Worm (Caenorhabditis elegans) whole organism, L4 larva: Measurements from ENCODE around the gene ZK1248.20.

ENCODE experiments used
- F44E2.7 ChIP-seq: fragments of 200-800 bp; sonication (Bioruptor generic); IDR thresholded peaks from 2 replicates; pipeline ENCODE4 v2.1.2; 2022; ENCODE audit warnings: missing genetic modification characterization, missing compliant biosample characterization
- Y5F2A.4 ChIP-seq: fragments of 200-800 bp; sonication (Bioruptor generic); optimal IDR thresholded peaks from 2 replicates; lab custom pipeline; 2018; ENCODE audit warnings: mild to moderate bottlenecking, missing genetic modification characterization, missing compliant biosample characterization
- ZK337.2 ChIP-seq: fragments of 200-800 bp; sonication (Bioruptor generic); IDR thresholded peaks from 2 replicates; pipeline ENCODE4 v1.3.6; 2022; ENCODE audit warnings: missing genetic modification reagents, missing genetic modification characterization, missing compliant biosample characterization
- arid-1 ChIP-seq: fragments of 200-800 bp; sonication (Bioruptor generic); conservative IDR thresholded peaks from 2 replicates; pipeline ENCODE4 v1.3.6; 2022; ENCODE audit warnings: missing genetic modification reagents, missing genetic modification characterization, missing compliant biosample characterization
- ceh-20 ChIP-seq: fragments of 200-800 bp; sonication (Bioruptor generic); IDR thresholded peaks from 2 replicates; pipeline ENCODE4 v1.3.6; 2022; ENCODE audit warnings: missing genetic modification reagents, missing genetic modification characterization, missing compliant biosample characterization
- ceh-32 ChIP-seq: sonication (generic microtip); optimal IDR thresholded peaks from 2 replicates; lab custom pipeline; 2016; ENCODE audit warnings: mild to moderate bottlenecking, missing genetic modification characterization, missing compliant biosample characterization; ENCODE audit not compliant: poor library complexity
- ctbp-1 ChIP-seq: fragments of 200-800 bp; sonication (Bioruptor generic); IDR thresholded peaks from 2 replicates; pipeline ENCODE4 v1.3.6; 2022; ENCODE audit warnings: missing genetic modification reagents, missing genetic modification characterization, missing compliant biosample characterization
- daf-12 ChIP-seq: fragments of 150-350 bp; optimal IDR thresholded peaks from 2 replicates; lab custom pipeline; 2014; ENCODE audit warnings: missing biosample characterization, missing genetic modification reagents, missing genetic modification characterization
- daf-8 ChIP-seq: fragments of 200-800 bp; sonication (Bioruptor generic); IDR thresholded peaks from 2 replicates; pipeline ENCODE4 v1.3.6; 2022; ENCODE audit warnings: missing genetic modification characterization, missing compliant biosample characterization
- dmd-6 ChIP-seq: fragments of 200-800 bp; sonication (Bioruptor generic); IDR thresholded peaks from 2 replicates; pipeline ENCODE4 v1.3.6; 2022; ENCODE audit warnings: missing genetic modification reagents, missing genetic modification characterization, missing compliant biosample characterization
- dpl-1 ChIP-seq: fragments of 150-350 bp; optimal IDR thresholded peaks from 2 replicates; lab custom pipeline; 2014; ENCODE audit warnings: missing biosample characterization, missing genetic modification reagents, missing genetic modification characterization
- dve-1 ChIP-seq: sonication (generic microtip); optimal IDR thresholded peaks from 2 replicates; lab custom pipeline; 2017; ENCODE audit warnings: antibody characterized with exemption, mild to moderate bottlenecking, missing genetic modification characterization, missing compliant biosample characterization; ENCODE audit not compliant: insufficient read depth
- egl-27 ChIP-seq: sonication (generic microtip); optimal IDR thresholded peaks from 3 replicates; lab custom pipeline; 2017; ENCODE audit warnings: missing biosample characterization, missing genetic modification reagents, missing genetic modification characterization
- egl-43 ChIP-seq: fragments of 200-800 bp; sonication (Bioruptor generic); IDR thresholded peaks from 2 replicates; pipeline ENCODE4 v1.3.6; 2022; ENCODE audit warnings: missing genetic modification reagents, missing genetic modification characterization, missing compliant biosample characterization
- fkh-10 ChIP-seq: fragments of 150-350 bp; optimal IDR thresholded peaks from 2 replicates; lab custom pipeline; 2014; ENCODE audit warnings: missing biosample characterization, missing genetic modification reagents, missing genetic modification characterization
- fos-1 ChIP-seq: fragments of 150-350 bp; optimal IDR thresholded peaks from 2 replicates; lab custom pipeline; 2014; ENCODE audit warnings: missing biosample characterization, missing genetic modification characterization
- hif-1 ChIP-seq, 2 experiments: sonication (generic microtip); optimal IDR thresholded peaks; 2 replicates each; lab custom pipeline; 2016 to 2017; ENCODE audit warnings: missing compliant biosample characterization in 2 of 2, missing genetic modification characterization in 2 of 2, missing genetic modification reagents in 2 of 2, missing genotype in 2 of 2, mild to moderate bottlenecking in 1 of 2
- hlh-11 ChIP-seq: fragments of 200-800 bp; sonication (Bioruptor generic); optimal IDR thresholded peaks from 2 replicates; lab custom pipeline; 2018; ENCODE audit warnings: mild to moderate bottlenecking, missing genetic modification characterization, missing compliant biosample characterization
- hlh-30 ChIP-seq: sonication (generic microtip); optimal IDR thresholded peaks from 2 replicates; lab custom pipeline; 2017; ENCODE audit warnings: antibody characterized with exemption, mild to moderate bottlenecking, missing genetic modification characterization, missing compliant biosample characterization; ENCODE audit not compliant: insufficient read depth
- hmg-1.1 ChIP-seq: fragments of 200-800 bp; sonication (Bioruptor generic); IDR thresholded peaks from 2 replicates; pipeline ENCODE4 v1.3.6; 2022; ENCODE audit warnings: missing genetic modification reagents, missing genetic modification characterization, missing compliant biosample characterization
- jun-1 ChIP-seq: fragments of 150-350 bp; optimal IDR thresholded peaks from 2 replicates; lab custom pipeline; 2014; ENCODE audit warnings: missing biosample characterization, missing genetic modification reagents, missing genetic modification characterization
- lim-7 ChIP-seq: fragments of 200-800 bp; sonication (Bioruptor generic); IDR thresholded peaks from 2 replicates; pipeline ENCODE4 v1.3.6; 2022; ENCODE audit warnings: missing genetic modification characterization, missing compliant biosample characterization
- lin-15B ChIP-seq: fragments of 150-350 bp; sonication (generic microtip); optimal IDR thresholded peaks from 3 replicates; lab custom pipeline; 2014; ENCODE audit warnings: missing biosample characterization, missing genetic modification characterization
- lin-29 ChIP-seq: fragments of 200-800 bp; sonication (Bioruptor generic); IDR thresholded peaks from 2 replicates; pipeline ENCODE4 v1.3.6; 2022; ENCODE audit warnings: missing genetic modification reagents, missing genetic modification characterization, missing compliant biosample characterization
- madf-5 ChIP-seq, 2 experiments: fragments of 200-800 bp; sonication (Bioruptor generic); IDR thresholded peaks; 2 replicates each; pipeline ENCODE4 v1.3.6; 2022; ENCODE audit warnings: missing compliant biosample characterization in 2 of 2, missing genetic modification characterization in 2 of 2
- madf-9 ChIP-seq: fragments of 200-800 bp; sonication (Bioruptor generic); conservative IDR thresholded peaks from 2 replicates; pipeline ENCODE4 v1.3.6; 2022; ENCODE audit warnings: missing genetic modification reagents, missing genetic modification characterization, missing compliant biosample characterization
- mxl-2 ChIP-seq: fragments of 200-800 bp; sonication (Bioruptor generic); conservative IDR thresholded peaks from 2 replicates; pipeline ENCODE4 v1.3.6; 2022; ENCODE audit warnings: missing genetic modification reagents, missing genetic modification characterization, missing compliant biosample characterization
- mxl-3 ChIP-seq: fragments of 200-800 bp; sonication (Bioruptor generic); optimal IDR thresholded peaks from 2 replicates; lab custom pipeline; 2018; ENCODE audit warnings: mild to moderate bottlenecking, missing genetic modification characterization, missing compliant biosample characterization
- nhr-11 ChIP-seq: fragments of 150-350 bp; optimal IDR thresholded peaks from 2 replicates; lab custom pipeline; 2014; ENCODE audit warnings: missing biosample characterization, missing genetic modification characterization
- nhr-111 ChIP-seq: fragments of 200-800 bp; sonication (Bioruptor generic); optimal IDR thresholded peaks from 2 replicates; lab custom pipeline; 2018; ENCODE audit warnings: mild to moderate bottlenecking, missing genetic modification characterization, missing compliant biosample characterization
- nhr-237 ChIP-seq: sonication (generic microtip); optimal IDR thresholded peaks from 2 replicates; lab custom pipeline; 2017; ENCODE audit warnings: missing biosample characterization, missing genetic modification characterization
- nhr-25 ChIP-seq: sonication (generic microtip); optimal IDR thresholded peaks from 2 replicates; lab custom pipeline; 2017; ENCODE audit warnings: missing genetic modification characterization, mild to moderate bottlenecking, missing compliant biosample characterization, antibody characterized with exemption, moderate library complexity, borderline replicate concordance; ENCODE audit not compliant: insufficient read depth
- nhr-28 ChIP-seq: fragments of 150-350 bp; optimal IDR thresholded peaks from 2 replicates; lab custom pipeline; 2014; ENCODE audit warnings: missing biosample characterization, missing genetic modification characterization
- nhr-41 ChIP-seq: fragments of 200-800 bp; sonication (Bioruptor generic); IDR thresholded peaks from 2 replicates; pipeline ENCODE4 v1.3.6; 2022; ENCODE audit warnings: missing genetic modification reagents, missing genetic modification characterization, missing compliant biosample characterization
- nhr-48 ChIP-seq: sonication (generic microtip); optimal IDR thresholded peaks from 2 replicates; lab custom pipeline; 2016; ENCODE audit warnings: mild to moderate bottlenecking, missing genetic modification characterization, missing compliant biosample characterization
- nhr-76 ChIP-seq: fragments of 150-350 bp; optimal IDR thresholded peaks from 2 replicates; lab custom pipeline; 2014; ENCODE audit warnings: missing biosample characterization, missing genetic modification characterization
- pqm-1 ChIP-seq: sonication (generic microtip); optimal IDR thresholded peaks from 2 replicates; lab custom pipeline; 2017; ENCODE audit warnings: missing biosample characterization, missing genetic modification characterization
- rbr-2 ChIP-seq: sonication (generic microtip); optimal IDR thresholded peaks from 2 replicates; lab custom pipeline; 2016; ENCODE audit warnings: missing genotype, missing genetic modification characterization, missing compliant biosample characterization
- saeg-2 ChIP-seq: fragments of 200-800 bp; sonication (Bioruptor generic); IDR thresholded peaks from 2 replicates; pipeline ENCODE4 v1.3.6; 2022; ENCODE audit warnings: missing genetic modification reagents, missing genetic modification characterization, missing compliant biosample characterization
- set-16 ChIP-seq: fragments of 200-800 bp; sonication (Bioruptor generic); IDR thresholded peaks from 2 replicates; pipeline ENCODE4 v1.3.6; 2022; ENCODE audit warnings: missing genetic modification reagents, missing genetic modification characterization, missing compliant biosample characterization
- tra-1 ChIP-seq: fragments of 200-800 bp; sonication (Bioruptor generic); IDR thresholded peaks from 2 replicates; pipeline ENCODE4 v1.3.6; 2022; ENCODE audit warnings: missing genetic modification reagents, missing genetic modification characterization, missing compliant biosample characterization
- unc-130 ChIP-seq: sonication (generic microtip); optimal IDR thresholded peaks from 2 replicates; lab custom pipeline; 2016; ENCODE audit warnings: missing genetic modification reagents, missing genetic modification characterization, missing compliant biosample characterization
- unc-62 ChIP-seq, 3 experiments: fragments of 150-350 bp in 1 of 3; sonication (generic microtip); optimal IDR thresholded peaks in 2 of 3; peaks in 1 of 3; 1 replicate in 1 of 3; 2 replicates in 2 of 3; lab custom pipeline; 2014 to 2017; ENCODE audit warnings: missing biosample characterization in 3 of 3, missing genetic modification characterization in 3 of 3, missing genetic modification reagents in 3 of 3, missing genotype in 1 of 3
- zag-1 ChIP-seq: fragments of 150-350 bp; optimal IDR thresholded peaks from 2 replicates; lab custom pipeline; 2014; ENCODE audit warnings: missing biosample characterization, missing genetic modification characterization
- zfp-3 ChIP-seq: fragments of 200-800 bp; sonication (Bioruptor generic); conservative IDR thresholded peaks from 2 replicates; pipeline ENCODE4 v1.3.6; 2022; ENCODE audit warnings: missing genetic modification reagents, missing genetic modification characterization, missing compliant biosample characterization
- zip-11 ChIP-seq: fragments of 200-800 bp; sonication (Bioruptor generic); IDR thresholded peaks from 2 replicates; pipeline ENCODE4 v1.3.6; 2022; ENCODE audit warnings: missing genetic modification characterization, missing compliant biosample characterization
- ztf-7 ChIP-seq: fragments of 150-350 bp; optimal IDR thresholded peaks from 2 replicates; lab custom pipeline; 2014; ENCODE audit warnings: missing biosample characterization, missing genetic modification characterization

ZK1248.20 gene

ce11 chrII:5844694-5845129 lies 28.3 kb downstream of the ZK1248.20 start (continued):
- TF ChIP-seq mxl-3 (GFP tag; lab: Kevin White, UChicago), result peak; percentile 89
- peak; percentile 99 for TF ChIP-seq saeg-2 (GFP tag; lab: Robert Waterston, UW)
- peak; percentile 85 to 100 for TF ChIP-seq unc-62 (GFP tag; optimal IDR thresholded peaks at IDR 0.05 in 1 of 2; lab: Kevin White, UChicago)
- TF ChIP-seq unc-62 (tag; optimal IDR thresholded peaks at IDR 0.05; lab: Kevin White, UChicago), result peak; percentile 50
- peak; percentile 78 for TF ChIP-seq F44E2.7 (GFP tag; lab: Robert Waterston, UW)
- TF ChIP-seq hif-1 (tag; optimal IDR thresholded peaks at IDR 0.05; lab: Kevin White, UChicago), result peak; percentile 88 to 94
- TF ChIP-seq nhr-76 (tag; lab: Kevin White, UChicago), result peak; percentile 77
- TF ChIP-seq ZK337.2, result peak; percentile 78
- TF ChIP-seq zag-1 (tag; lab: Kevin White, UChicago), result peak; percentile 97
- peak; percentile 99 for TF ChIP-seq egl-43 (GFP tag; lab: Robert Waterston, UW)
- TF ChIP-seq ceh-20, result peak; percentile 99
- peak; percentile 100 for TF ChIP-seq fkh-10 (GFP tag; lab: Kevin White, UChicago)
- peak; percentile 92 for TF ChIP-seq lin-29 (GFP tag; lab: Robert Waterston, UW)
- TF ChIP-seq pqm-1 (tag; lab: Kevin White, UChicago), result peak; percentile 53
- TF ChIP-seq nhr-41 (GFP tag; lab: Robert Waterston, UW), result peak; percentile 98
- TF ChIP-seq fos-1 (tag; lab: Kevin White, UChicago), result peak; percentile 97
- peak; percentile 98 for TF ChIP-seq tra-1 (GFP tag; lab: Robert Waterston, UW)
- peak; percentile 93 for TF ChIP-seq egl-27
- TF ChIP-seq Y5F2A.4 (GFP tag; lab: Kevin White, UChicago), result peak; percentile 88
- TF ChIP-seq daf-12, result peak; percentile 43
- peak; percentile 97 for TF ChIP-seq nhr-48

ce11 chrII:5845441-5845840 lies 29.0 kb downstream of the ZK1248.20 start, which contains the start of the genes ZK1248.17 and H41C03.3:
Gene ZK1248.17 (minus strand): TSS chrII:5845541.
Gene H41C03.3 (plus strand): TSS chrII:5845777.
- TF ChIP-seq dmd-6 (GFP tag; lab: Robert Waterston, UW) (no peak), tra-1 (GFP tag; lab: Robert Waterston, UW) (no peak), daf-12 (no peak), hlh-11 (tag; lab: Kevin White, UChicago) (no peak), hmg-1.1 (GFP tag; lab: Robert Waterston, UW) (no peak), nhr-25 (tag; lab: Kevin White, UChicago) (no peak), zag-1 (tag; lab: Kevin White, UChicago) (no peak), mxl-2 (GFP tag; lab: Robert Waterston, UW) (no peak), madf-9 (GFP tag; lab: Robert Waterston, UW) (no peak), ztf-7 (tag; lab: Kevin White, UChicago) (no peak), ctbp-1 (GFP tag; lab: Robert Waterston, UW) (no peak), zip-11 (GFP tag; lab: Robert Waterston, UW) (no peak), ceh-32 (tag; lab: Kevin White, UChicago) (no peak), F44E2.7 (GFP tag; lab: Robert Waterston, UW) (no peak), nhr-111 (GFP tag; lab: Kevin White, UChicago) (no peak), rbr-2 (tag; lab: Kevin White, UChicago) (no peak), arid-1 (GFP tag; lab: Robert Waterston, UW) (no peak), set-16 (GFP tag; lab: Robert Waterston, UW) (no peak)

ce11 chrII:5846181-5846580 lies 29.7 kb downstream of the ZK1248.20 start:
- TF ChIP-seq nhr-28 (tag; lab: Kevin White, UChicago) (peak; percentile 72), madf-5 (GFP tag; IDR thresholded peaks at IDR 0.05; lab: Robert Waterston, UW) (no peak), daf-8 (GFP tag; lab: Robert Waterston, UW) (no peak), lin-15B (tag; lab: Kevin White, UChicago) (no peak), dpl-1 (GFP tag; lab: Kevin White, UChicago) (no peak), unc-130 (GFP tag; lab: Kevin White, UChicago) (no peak), nhr-11 (tag; lab: Kevin White, UChicago) (no peak), set-16 (GFP tag; lab: Robert Waterston, UW) (no peak), nhr-237 (tag; lab: Kevin White, UChicago) (no peak), pqm-1 (tag; lab: Kevin White, UChicago) (peak; percentile 12), dve-1 (tag; lab: Kevin White, UChicago) (peak; percentile 34), zfp-3 (GFP tag; lab: Robert Waterston, UW) (no peak), tra-1 (GFP tag; lab: Robert Waterston, UW) (no peak), jun-1 (tag; lab: Kevin White, UChicago) (no peak), ceh-20 (no peak), lim-7 (GFP tag; lab: Robert Waterston, UW) (no peak), dmd-6 (GFP tag; lab: Robert Waterston, UW) (no peak), hlh-30 (tag; lab: Kevin White, UChicago) (no peak)
